Worm (Caenorhabditis elegans) whole organism, L4/young adult: ENCODE measurements around the gene nhx-9.

Source experiments
- W03F9.2 ChIP-seq: fragments of 150-350 bp; optimal IDR thresholded peaks from 2 replicates; lab custom pipeline; 2014; ENCODE audit warnings: missing biosample characterization, missing genetic modification characterization
- dao-5 ChIP-seq: sonication (generic microtip); optimal IDR thresholded peaks from 2 replicates; lab custom pipeline; 2016; ENCODE audit warnings: missing genotype, missing genetic modification characterization, moderate library complexity, missing compliant biosample characterization
- him-1 ChIP-seq: sonication (generic microtip); optimal IDR thresholded peaks from 2 replicates; lab custom pipeline; 2016; ENCODE audit warnings: missing genotype, missing genetic modification reagents, missing genetic modification characterization, missing compliant biosample characterization

Gene nhx-9

DNA sequence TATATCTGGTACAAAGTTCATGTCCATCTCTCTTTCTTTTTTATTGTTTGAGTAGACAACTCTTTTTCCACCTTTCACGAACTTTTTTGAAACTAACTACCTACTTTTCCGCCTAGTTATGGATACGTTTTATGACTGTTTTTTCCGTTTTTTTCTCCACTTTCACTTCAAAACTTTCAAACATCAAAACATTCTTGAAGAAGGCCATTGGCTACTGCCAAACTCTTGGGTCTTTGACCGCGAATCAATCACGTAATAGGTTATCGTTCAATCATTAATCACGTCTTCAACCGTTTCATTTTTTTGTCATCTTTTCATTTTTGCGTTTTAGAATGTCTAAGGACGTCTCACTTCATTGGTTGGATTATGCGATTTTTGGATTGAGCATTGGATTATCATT lies 6.4 kb downstream of the nhx-9 start, which contains the start of gene slc-5A12:
Gene slc-5A12, plus strand, starts transcription at position 333 of the 400 bp plus-strand sequence.
- no peak for TF ChIP-seq dao-5 (tag; lab: Kevin White, UChicago)
- TF ChIP-seq W03F9.2 (tag; lab: Kevin White, UChicago), result no peak
- no peak for TF ChIP-seq him-1 (tag; lab: Kevin White, UChicago)

DNA sequence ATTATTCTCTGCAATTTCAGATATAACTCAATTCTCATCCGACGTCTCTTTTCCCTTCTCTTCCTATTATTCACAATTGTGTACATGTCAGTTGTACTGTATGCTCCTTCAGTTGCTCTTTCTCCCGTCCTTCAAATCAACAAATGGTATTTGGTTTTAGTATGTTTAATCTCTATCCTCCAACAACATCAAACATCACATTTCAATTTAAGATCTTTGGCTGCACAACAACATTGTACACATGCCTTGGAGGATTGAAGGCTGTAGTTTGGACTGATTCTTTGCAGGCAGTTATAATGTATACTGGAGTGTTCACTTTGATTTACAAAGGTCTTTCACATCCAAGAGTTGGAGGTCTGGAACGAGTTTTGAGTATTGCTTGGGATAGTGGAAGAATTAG lies 7.9 kb downstream of the nhx-9 start:
- TF ChIP-seq him-1 (tag; lab: Kevin White, UChicago) (no peak), W03F9.2 (tag; lab: Kevin White, UChicago) (no peak), dao-5 (tag; lab: Kevin White, UChicago) (no peak)

DNA sequence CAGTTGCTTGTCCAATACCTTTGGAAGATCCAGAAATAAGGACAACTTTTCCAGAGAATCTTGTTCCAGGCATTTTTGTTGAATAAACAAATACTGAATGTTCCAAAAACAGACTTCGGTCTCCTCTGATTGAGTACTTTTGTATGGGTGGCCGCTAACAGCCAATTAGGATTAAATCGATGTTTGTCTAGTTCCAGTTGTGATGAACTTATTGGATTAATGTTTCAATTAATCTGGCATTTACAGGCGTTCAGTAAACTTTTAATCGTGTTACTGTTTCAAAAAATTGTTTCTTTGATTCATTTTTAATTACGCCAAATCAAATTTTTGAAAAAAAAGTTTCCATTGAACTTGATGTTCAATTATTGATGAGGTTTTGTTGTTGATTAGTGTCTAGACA lies 11.6 kb downstream of the nhx-9 start, which contains the start of gene ZK829.1:
Gene ZK829.1, minus strand, starts transcription at position 101 of the 400 bp plus-strand sequence.
- TF ChIP-seq him-1 (tag; lab: Kevin White, UChicago) (no peak), W03F9.2 (tag; lab: Kevin White, UChicago) (no peak), dao-5 (tag; lab: Kevin White, UChicago) (no peak)

- no peak for TF ChIP-seq dao-5 (tag; lab: Kevin White, UChicago)
- TF ChIP-seq W03F9.2 (tag; lab: Kevin White, UChicago), result no peak
- TF ChIP-seq him-1 (tag; lab: Kevin White, UChicago), result no peak
Measured at ce11 chrIV:11945621-11946020, 14.9 kb downstream of the nhx-9 start, which contains the start of gene ZK829.3. Gene ZK829.3 (minus strand): TSS chrIV:11945721.

ce11 chrIV:11949717-11950116 lies 19.0 kb downstream of the nhx-9 start, which contains the start of gene hdl-1:
Gene hdl-1 (minus strand): TSS chrIV:11949817.
- TF ChIP-seq dao-5 (tag; lab: Kevin White, UChicago) (no peak), him-1 (tag; lab: Kevin White, UChicago) (no peak), W03F9.2 (tag; lab: Kevin White, UChicago) (no peak)

DNA sequence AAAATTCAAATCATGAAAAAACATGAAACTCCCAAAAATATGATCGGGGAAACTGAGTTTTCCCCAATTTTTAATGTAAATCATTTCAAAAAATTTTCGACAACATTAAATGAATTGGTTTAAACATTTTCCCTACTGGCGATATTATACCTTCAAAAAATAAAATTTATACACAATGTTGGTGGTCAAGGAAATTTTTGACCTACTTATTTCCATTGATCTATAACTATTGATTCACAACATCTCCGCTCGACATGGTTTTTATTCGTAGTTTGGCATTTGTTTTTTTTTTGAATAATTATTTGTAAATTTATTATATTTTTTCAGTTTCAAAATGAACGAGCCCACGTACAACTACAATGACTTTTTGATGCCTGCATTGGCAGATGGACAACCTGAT lies 19.6 kb downstream of the nhx-9 start, which contains the start of gene tbx-36:
Gene tbx-36, plus strand, starts transcription at position 301 of the 400 bp plus-strand sequence.
- TF ChIP-seq W03F9.2 (tag; lab: Kevin White, UChicago), result no peak
- no peak for TF ChIP-seq him-1 (tag; lab: Kevin White, UChicago)
- no peak for TF ChIP-seq dao-5 (tag; lab: Kevin White, UChicago)

ce11 chrIV:11952612-11953299 lies 22.1 kb downstream of the nhx-9 start, which contains the start of gene gdh-1:
Gene gdh-1 (plus strand): TSS chrIV:11953249.
- TF ChIP-seq W03F9.2 (tag; lab: Kevin White, UChicago) (no peak), him-1 (tag; lab: Kevin White, UChicago) (no peak), dao-5 (tag; lab: Kevin White, UChicago) (no peak)

ce11 chrIV:11955592-11955991 lies 24.9 kb downstream of the nhx-9 start:
- TF ChIP-seq dao-5 (tag; lab: Kevin White, UChicago) (no peak), him-1 (tag; lab: Kevin White, UChicago) (no peak), W03F9.2 (tag; lab: Kevin White, UChicago) (no peak)

DNA sequence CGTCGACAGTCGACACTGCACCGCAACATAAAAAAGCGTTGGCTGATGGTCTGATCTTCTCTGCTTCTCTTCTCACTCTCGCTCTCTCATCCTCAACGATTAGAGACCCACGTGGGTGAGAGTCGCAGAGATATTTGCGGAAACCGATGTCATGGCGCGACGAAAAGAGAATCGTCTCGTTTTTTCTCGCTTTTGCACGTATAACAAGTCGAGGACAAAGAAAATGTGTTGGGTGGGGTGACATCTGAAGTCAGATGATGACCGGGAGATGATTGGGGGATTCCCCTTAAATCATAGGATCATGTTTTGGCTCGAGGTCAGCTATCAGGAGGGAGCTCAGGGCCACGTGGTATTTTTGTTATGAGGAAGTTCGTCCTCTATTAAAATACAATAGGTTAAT lies 25.7 kb downstream of the nhx-9 start:
- TF ChIP-seq him-1 (tag; lab: Kevin White, UChicago) (no peak), W03F9.2 (tag; lab: Kevin White, UChicago) (no peak), dao-5 (tag; lab: Kevin White, UChicago) (no peak)

DNA sequence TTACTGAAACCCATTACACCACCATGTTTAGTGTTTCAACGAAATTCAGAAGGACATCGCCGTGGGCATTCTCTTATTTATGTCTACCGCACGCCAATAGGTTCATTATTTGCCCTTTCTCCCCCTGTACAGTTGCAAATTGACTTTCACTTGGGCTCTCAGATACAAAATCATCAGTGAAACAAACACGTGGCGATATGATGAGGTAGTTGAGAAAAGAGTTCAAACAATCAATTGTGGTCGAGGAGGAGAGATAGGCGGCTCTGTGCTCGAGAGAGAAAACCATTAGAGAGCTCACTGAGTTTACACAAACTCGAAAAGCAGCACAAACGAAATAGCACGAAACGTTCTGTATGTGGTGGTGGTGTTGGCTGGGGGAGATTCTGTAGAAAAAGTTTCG lies 26.4 kb downstream of the nhx-9 start:
- no peak for TF ChIP-seq him-1 (tag; lab: Kevin White, UChicago)
- TF ChIP-seq W03F9.2 (tag; lab: Kevin White, UChicago), result no peak
- no peak for TF ChIP-seq dao-5 (tag; lab: Kevin White, UChicago)

ce11 chrIV:11959573-11959972 lies 28.9 kb downstream of the nhx-9 start, which contains the start of gene tgt-1:
Gene tgt-1 (minus strand): TSS chrIV:11959804.
- TF ChIP-seq dao-5 (tag; lab: Kevin White, UChicago) (no peak), him-1 (tag; lab: Kevin White, UChicago) (no peak), W03F9.2 (tag; lab: Kevin White, UChicago) (no peak)

- TF ChIP-seq dao-5 (tag; lab: Kevin White, UChicago), result no peak
- TF ChIP-seq W03F9.2 (tag; lab: Kevin White, UChicago), result peak; percentile 41
Measured at ce11 chrIV:11961485-11962255, 31.0 kb downstream of the nhx-9 start, which contains the start of gene ZK829.7. Gene ZK829.7 (minus strand): TSS chrIV:11961535.

DNA sequence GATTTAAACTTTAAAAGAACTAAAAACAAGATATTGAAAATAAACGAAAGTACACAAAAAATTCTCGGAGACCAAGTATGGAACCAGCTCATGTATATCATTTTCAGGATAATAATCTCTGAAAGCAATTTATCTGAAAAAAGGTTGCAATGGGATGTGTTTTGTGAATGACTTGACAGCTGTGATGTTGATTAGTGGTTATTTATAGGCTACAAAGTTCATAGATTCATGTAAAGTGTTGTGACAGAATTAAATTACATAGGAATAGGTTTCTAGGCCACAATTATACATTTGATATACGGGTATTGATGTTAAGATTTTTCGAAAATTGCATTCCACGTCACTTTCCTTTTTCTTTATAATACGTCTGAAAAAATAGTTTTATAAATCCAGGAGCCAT lies 34.7 kb downstream of the nhx-9 start, which contains the start of gene srj-1:
Gene srj-1, minus strand, starts transcription at position 101 of the 400 bp plus-strand sequence.
- TF ChIP-seq him-1 (tag; lab: Kevin White, UChicago) (no peak), dao-5 (tag; lab: Kevin White, UChicago) (no peak), W03F9.2 (tag; lab: Kevin White, UChicago) (no peak)
